Fruit fly (Drosophila melanogaster) whole organism, wandering third instar larva: Measurements from ENCODE around the gene CG15239.
A peak's percentile ranks its signal among the peaks of the same experiment; 100 is the strongest.

Experiments used
- Abd-B ChIP-seq: fragments of >200 bp; optimal IDR thresholded peaks from 2 replicates; lab custom pipeline; 2017; ENCODE audit warnings: missing biosample characterization, missing genetic modification characterization
- CG32264 ChIP-seq: fragments of 200-800 bp; sonication (Bioruptor generic); optimal IDR thresholded peaks from 2 replicates; lab custom pipeline; 2016; ENCODE audit warnings: missing biosample characterization, missing genetic modification characterization
- CG9705 ChIP-seq: fragments of 200-800 bp; sonication (Bioruptor generic); optimal IDR thresholded peaks from 2 replicates; lab custom pipeline; 2018; ENCODE audit warnings: missing biosample characterization, mild to moderate bottlenecking, missing genetic modification characterization
- CrebA ChIP-seq: fragments of 200-800 bp; sonication (Bioruptor generic); optimal IDR thresholded peaks from 2 replicates; lab custom pipeline; 2016; ENCODE audit warnings: missing biosample characterization, mild to moderate bottlenecking, missing genetic modification characterization, borderline replicate concordance
- Dfd ChIP-seq: fragments of >200 bp; optimal IDR thresholded peaks from 2 replicates; lab custom pipeline; 2017; ENCODE audit warnings: missing biosample characterization, missing genetic modification characterization
- Dif ChIP-seq: fragments of 200-275, 200-300 bp; sonication (Bioruptor generic); optimal IDR thresholded peaks from 2 replicates; lab custom pipeline; 2018; ENCODE audit warnings: missing biosample characterization, missing genetic modification characterization; ENCODE audit not compliant: partially characterized antibody
- GATAd ChIP-seq: sonication (Bioruptor generic); optimal IDR thresholded peaks from 2 replicates; lab custom pipeline; 2016; ENCODE audit warnings: missing biosample characterization, missing genetic modification characterization
- HLH106 ChIP-seq: fragments of 200-800 bp; optimal IDR thresholded peaks from 3 replicates; lab custom pipeline; 2019; ENCODE audit warnings: missing biosample characterization, mild to moderate bottlenecking, missing genetic modification characterization, moderate library complexity
- Hnf4 ChIP-seq: fragments of 200-800 bp; sonication (Bioruptor generic); optimal IDR thresholded peaks from 2 replicates; lab custom pipeline; 2016; ENCODE audit warnings: missing biosample characterization, mild to moderate bottlenecking, missing genetic modification characterization
- Hr78 ChIP-seq: fragments of >200 bp; optimal IDR thresholded peaks from 2 replicates; lab custom pipeline; 2017; ENCODE audit warnings: missing biosample characterization, missing genetic modification characterization
- Hr83 ChIP-seq: fragments of 200-300 bp; sonication (Bioruptor generic); optimal IDR thresholded peaks from 2 replicates; lab custom pipeline; 2016; ENCODE audit warnings: missing biosample characterization, mild to moderate bottlenecking, missing genetic modification characterization, moderate library complexity; ENCODE audit not compliant: poor library complexity, severe bottlenecking
- Jra ChIP-seq: sonication (Bioruptor generic); optimal IDR thresholded peaks from 2 replicates; lab custom pipeline; 2016; ENCODE audit warnings: missing biosample characterization, missing genetic modification characterization
- Mio ChIP-seq: sonication (Bioruptor generic); optimal IDR thresholded peaks from 2 replicates; lab custom pipeline; 2016; ENCODE audit warnings: missing biosample characterization, missing genetic modification characterization
- Myc ChIP-seq: fragments of >200 bp; optimal IDR thresholded peaks from 2 replicates; lab custom pipeline; 2017
- N ChIP-seq: fragments of >200 bp; optimal IDR thresholded peaks from 2 replicates; lab custom pipeline; 2018; ENCODE audit warnings: missing biosample characterization, missing external identifiers, missing genetic modification characterization
- OdsH ChIP-seq: fragments of 200-800 bp; sonication (Bioruptor generic); optimal IDR thresholded peaks from 2 replicates; lab custom pipeline; 2016; ENCODE audit warnings: missing biosample characterization, mild to moderate bottlenecking, missing genetic modification characterization
- Rel ChIP-seq, 2 experiments: fragments of 200-800 bp; sonication (Bioruptor generic) in 1 of 2; optimal IDR thresholded peaks; 2 replicates in 1 of 2; 3 replicates in 1 of 2; lab custom pipeline; 2016 to 2019; ENCODE audit warnings: mild to moderate bottlenecking in 2 of 2, missing biosample characterization in 2 of 2, missing genetic modification characterization in 2 of 2, moderate library complexity in 1 of 2
- Sp1 ChIP-seq: fragments of 200-800 bp; sonication (Bioruptor generic); optimal IDR thresholded peaks from 3 replicates; lab custom pipeline; 2019; ENCODE audit warnings: missing biosample characterization, mild to moderate bottlenecking, missing genetic modification characterization, moderate library complexity
- Vsx2 ChIP-seq: fragments of 200-300, 225-300 bp; sonication (Bioruptor generic); optimal IDR thresholded peaks from 2 replicates; lab custom pipeline; 2018; ENCODE audit warnings: missing biosample characterization, missing genetic modification characterization; ENCODE audit not compliant: partially characterized antibody
- br ChIP-seq: fragments of 200-800 bp; sonication (Bioruptor generic); optimal IDR thresholded peaks from 2 replicates; lab custom pipeline; 2016; ENCODE audit warnings: missing biosample characterization, missing genetic modification characterization
- brk ChIP-seq: fragments of 200-800 bp; sonication (Bioruptor generic); optimal IDR thresholded peaks from 2 replicates; lab custom pipeline; 2016; ENCODE audit warnings: missing biosample characterization, mild to moderate bottlenecking, missing genetic modification characterization
- dl ChIP-seq, 2 experiments: fragments of 175-275, 200-275 bp in 1 of 2; fragments of 200-275 bp in 1 of 2; sonication (Bioruptor generic); optimal IDR thresholded peaks; lab custom pipeline; 2018; ENCODE audit warnings: mild to moderate bottlenecking in 2 of 2, missing biosample characterization in 2 of 2, missing genetic modification characterization in 2 of 2, moderate library complexity in 2 of 2; ENCODE audit not compliant: partially characterized antibody in 2 of 2, insufficient read depth in 1 of 2
- dmrt93B ChIP-seq: fragments of 200-800 bp; sonication (Bioruptor generic); optimal IDR thresholded peaks from 2 replicates; lab custom pipeline; 2018; ENCODE audit warnings: missing biosample characterization, mild to moderate bottlenecking, missing genetic modification characterization
- dsf ChIP-seq: sonication (Bioruptor generic); optimal IDR thresholded peaks from 2 replicates; lab custom pipeline; 2016; ENCODE audit warnings: missing biosample characterization, missing genetic modification characterization, borderline replicate concordance
- ey ChIP-seq: fragments of 200-800 bp; sonication (Bioruptor generic); optimal IDR thresholded peaks from 2 replicates; lab custom pipeline; 2016; ENCODE audit warnings: missing biosample characterization, missing genetic modification characterization
- foxo ChIP-seq, 2 experiments: fragments of 200-800 bp; sonication (Bioruptor generic); optimal IDR thresholded peaks; 2 replicates in 1 of 2; 3 replicates in 1 of 2; lab custom pipeline; 2016 to 2017; ENCODE audit warnings: missing biosample characterization in 2 of 2, missing genetic modification characterization in 2 of 2
- fru ChIP-seq: fragments of 200-800 bp; sonication (Bioruptor generic); optimal IDR thresholded peaks from 3 replicates; lab custom pipeline; 2016; ENCODE audit warnings: missing biosample characterization, mild to moderate bottlenecking, missing genetic modification characterization
- h ChIP-seq: fragments of 200-800 bp; sonication (Bioruptor generic); optimal IDR thresholded peaks from 3 replicates; lab custom pipeline; 2016; ENCODE audit warnings: missing biosample characterization, mild to moderate bottlenecking, missing genetic modification characterization
- jim ChIP-seq: fragments of 175-275, 200-325 bp; sonication (Bioruptor generic); optimal IDR thresholded peaks from 2 replicates; lab custom pipeline; 2016; ENCODE audit warnings: missing biosample characterization, mild to moderate bottlenecking, missing genetic modification characterization
- lola ChIP-seq: fragments of >200 bp; optimal IDR thresholded peaks from 2 replicates; lab custom pipeline; 2017; ENCODE audit warnings: missing biosample characterization, missing genetic modification characterization
- pan ChIP-seq: fragments of >200 bp; optimal IDR thresholded peaks from 2 replicates; lab custom pipeline; 2017
- psq ChIP-seq: fragments of 200-800 bp; sonication (Bioruptor generic); optimal IDR thresholded peaks from 3 replicates; lab custom pipeline; 2017; ENCODE audit warnings: missing biosample characterization, mild to moderate bottlenecking, missing genetic modification characterization, moderate library complexity
- rgr ChIP-seq: fragments of 200-800 bp; sonication (Bioruptor generic); optimal IDR thresholded peaks from 3 replicates; lab custom pipeline; 2016; ENCODE audit warnings: missing biosample characterization, mild to moderate bottlenecking, missing genetic modification characterization
- sage ChIP-seq: fragments of 200-800 bp; sonication (Bioruptor generic); optimal IDR thresholded peaks from 2 replicates; lab custom pipeline; 2016; ENCODE audit warnings: missing biosample characterization, mild to moderate bottlenecking, missing genetic modification characterization
- sv ChIP-seq: fragments of 200-800 bp; sonication (Bioruptor generic); optimal IDR thresholded peaks from 3 replicates; lab custom pipeline; 2016; ENCODE audit warnings: missing biosample characterization, missing genetic modification characterization
- tai ChIP-seq: sonication (Bioruptor generic); optimal IDR thresholded peaks from 2 replicates; lab custom pipeline; 2016; ENCODE audit warnings: missing biosample characterization, missing genetic modification characterization
- usp ChIP-seq: fragments of >200 bp; optimal IDR thresholded peaks from 2 replicates; lab custom pipeline; 2017; ENCODE audit warnings: missing biosample characterization, missing genetic modification characterization
- woc ChIP-seq: sonication (Bioruptor generic); optimal IDR thresholded peaks from 2 replicates; lab custom pipeline; 2016; ENCODE audit warnings: missing biosample characterization, mild to moderate bottlenecking, missing genetic modification characterization

CG15239 gene

DNA sequence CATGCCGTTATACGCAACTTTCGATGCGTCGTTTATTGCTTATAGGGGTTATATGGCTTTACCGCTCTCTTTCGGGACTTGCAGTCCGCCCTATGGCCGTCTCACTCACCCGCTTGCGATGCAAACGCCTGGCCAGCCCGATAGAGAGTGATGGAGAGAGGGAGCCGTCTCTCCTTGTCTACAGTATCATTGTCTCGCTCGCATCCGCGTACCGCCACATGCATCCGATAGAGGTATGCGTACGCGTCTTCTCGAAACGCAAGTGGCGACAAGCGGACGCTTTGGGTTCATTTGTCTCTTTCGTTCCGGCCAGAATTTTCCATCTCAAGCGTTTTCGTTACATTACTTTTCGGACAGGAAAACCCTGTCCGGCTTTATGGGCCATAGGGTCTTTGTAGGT lies 22.8 kb upstream of the CG15239 start:
- TF ChIP-seq lola (GFP tag; lab: Kevin White, UChicago) (no peak), Hr83 (peak; percentile 42), Dif (GFP tag; lab: Kevin White, UChicago) (peak; percentile 23)

DNA sequence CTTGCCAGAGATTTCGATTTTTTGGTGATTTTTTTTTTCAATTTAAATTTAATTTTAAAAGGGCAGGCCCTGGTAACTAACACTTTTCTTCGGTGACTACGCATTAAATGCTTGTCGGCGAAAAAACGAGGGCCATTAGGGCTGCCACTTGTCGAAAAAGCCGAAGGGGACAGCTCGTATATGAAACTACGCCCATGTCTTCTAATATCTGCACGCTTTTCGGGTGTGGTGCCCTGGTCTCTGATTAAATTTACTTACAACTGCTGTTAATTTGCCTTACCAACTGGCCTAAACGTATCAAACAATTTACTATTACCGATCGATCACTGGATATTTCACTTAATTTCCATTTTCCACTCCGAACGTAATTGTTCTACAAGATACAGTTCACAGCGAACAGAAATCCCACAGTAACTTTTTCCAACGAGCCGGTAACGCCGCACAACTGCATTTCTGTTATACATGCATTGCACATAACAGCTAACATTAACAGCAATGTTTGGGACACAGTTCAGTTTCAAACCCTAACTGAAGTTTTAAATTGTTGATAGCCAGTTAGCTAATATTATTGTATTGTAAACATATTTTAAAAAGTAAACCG lies 21.5 kb upstream of the CG15239 start:
- TF ChIP-seq brk (GFP tag; lab: Kevin White, UChicago) (no peak), foxo (GFP tag; optimal IDR thresholded peaks at IDR 0.05; lab: Kevin White, UChicago) (peak in 1 of 2 experiments; percentile 43), fru (no peak), Hr83 (peak; percentile 12), lola (GFP tag; lab: Kevin White, UChicago) (no peak), GATAd (GFP tag; lab: Kevin White, UChicago) (no peak), CrebA (GFP tag; lab: Kevin White, UChicago) (no peak), dl (GFP tag; optimal IDR thresholded peaks at IDR 0.05; lab: Kevin White, UChicago; ENCODE audit: insufficient read depth in 1 of 2, partially characterized antibody in 2 of 2) (no peak), sage (GFP tag; lab: Kevin White, UChicago) (no peak), pan (lab: Kevin White, UChicago) (no peak), woc (no peak), usp (GFP tag; lab: Kevin White, UChicago) (no peak), Vsx2 (GFP tag; lab: Kevin White, UChicago) (no peak), br (GFP tag; lab: Kevin White, UChicago) (peak; percentile 12), Sp1 (no peak), rgr (GFP tag; lab: Kevin White, UChicago) (peak; percentile 33), Mio (no peak), Rel (GFP tag; optimal IDR thresholded peaks at IDR 0.05; lab: Kevin White, UChicago) (no peak), Rel (tag; optimal IDR thresholded peaks at IDR 0.05; lab: Kevin White, UChicago) (no peak), Myc (lab: Kevin White, UChicago) (peak; percentile 65), Jra (GFP tag; lab: Kevin White, UChicago) (no peak), jim (GFP tag; lab: Kevin White, UChicago) (no peak), CG9705 (GFP tag; lab: Kevin White, UChicago) (no peak), Abd-B (GFP tag; lab: Kevin White, UChicago) (no peak), sv (GFP tag; lab: Kevin White, UChicago) (no peak), psq (GFP tag; lab: Kevin White, UChicago) (no peak), dmrt93B (GFP tag; lab: Kevin White, UChicago) (no peak), N (GFP tag; lab: Kevin White, UChicago) (no peak), HLH106 (tag; lab: Kevin White, UChicago) (no peak), Hnf4 (GFP tag; lab: Kevin White, UChicago) (peak; percentile 4), Dif (GFP tag; lab: Kevin White, UChicago) (no peak), Hr78 (no peak), ey (GFP tag; lab: Kevin White, UChicago) (peak; percentile 30), h (peak; percentile 43), tai (no peak), dsf (no peak), OdsH (peak; percentile 17), CG32264 (GFP tag; lab: Kevin White, UChicago) (no peak), Dfd (GFP tag; lab: Kevin White, UChicago) (no peak)

DNA sequence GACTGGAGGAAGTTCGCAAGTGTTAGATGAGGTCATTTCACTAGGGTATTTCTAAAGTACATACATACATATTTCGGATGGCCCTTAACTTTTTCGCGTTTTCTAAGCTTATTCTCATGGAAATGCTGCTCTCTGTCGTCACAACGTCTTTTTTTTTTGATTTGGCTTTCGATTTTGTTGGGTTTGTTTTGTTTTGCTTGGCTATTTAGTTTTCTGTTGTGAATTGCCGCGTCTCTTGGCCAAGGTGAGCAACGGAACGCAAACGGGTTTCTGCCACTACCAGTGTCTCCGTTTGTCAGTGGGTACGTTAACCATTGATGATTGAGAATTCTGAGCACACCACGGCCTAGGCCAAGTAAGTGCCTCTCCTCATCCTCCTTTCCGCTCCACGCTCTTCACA lies 17.9 kb upstream of the CG15239 start:
- no peak for TF ChIP-seq lola (GFP tag; lab: Kevin White, UChicago)
- no peak for TF ChIP-seq dsf
- no peak for TF ChIP-seq Rel (GFP tag; optimal IDR thresholded peaks at IDR 0.05; lab: Kevin White, UChicago)
- no peak for TF ChIP-seq Rel (tag; optimal IDR thresholded peaks at IDR 0.05; lab: Kevin White, UChicago)
- TF ChIP-seq sage (GFP tag; lab: Kevin White, UChicago) = no peak
- TF ChIP-seq CrebA (GFP tag; lab: Kevin White, UChicago) = no peak
- no peak for TF ChIP-seq CG9705 (GFP tag; lab: Kevin White, UChicago)
- no peak for TF ChIP-seq Abd-B (GFP tag; lab: Kevin White, UChicago)
- TF ChIP-seq pan (lab: Kevin White, UChicago) = no peak
- TF ChIP-seq dl (GFP tag; optimal IDR thresholded peaks at IDR 0.05; lab: Kevin White, UChicago; ENCODE audit: insufficient read depth in 1 of 2, partially characterized antibody in 2 of 2) = no peak
- no peak for TF ChIP-seq Myc (lab: Kevin White, UChicago)
- TF ChIP-seq OdsH = no peak
- TF ChIP-seq sv (GFP tag; lab: Kevin White, UChicago) = no peak
- TF ChIP-seq, all 38 proteins: peak for 0
